Worm (Caenorhabditis elegans) whole organism, young adult: ENCODE results near the gene clh-4.

Experiments
- C06A6.2 ChIP-seq: fragments of 200-800 bp; sonication (Bioruptor generic); conservative IDR thresholded peaks from 2 replicates; pipeline ENCODE4 v1.3.6; 2022; ENCODE audit warnings: missing genetic modification characterization, missing compliant biosample characterization
- D2030.7 ChIP-seq: fragments of 200-800 bp; sonication (Bioruptor generic); IDR thresholded peaks from 2 replicates; pipeline ENCODE4 v1.3.6; 2022; ENCODE audit warnings: missing genetic modification reagents, missing genetic modification characterization, missing compliant biosample characterization
- F22D6.2 ChIP-seq: sonication (generic microtip); optimal IDR thresholded peaks from 2 replicates; lab custom pipeline; 2016; ENCODE audit warnings: mild to moderate bottlenecking, missing genetic modification characterization, missing compliant biosample characterization
- F23B12.7 ChIP-seq: sonication (generic microtip); optimal IDR thresholded peaks from 2 replicates; lab custom pipeline; 2017; ENCODE audit warnings: missing genetic modification characterization, mild to moderate bottlenecking, missing compliant biosample characterization, antibody characterized with exemption, moderate library complexity; ENCODE audit not compliant: insufficient read depth
- F37B4.10 ChIP-seq: fragments of 200-800 bp; sonication (Bioruptor generic); IDR thresholded peaks from 2 replicates; pipeline ENCODE4 v1.3.6; 2022; ENCODE audit warnings: missing genetic modification characterization, missing compliant biosample characterization
- F57C9.4 ChIP-seq: sonication (generic microtip); optimal IDR thresholded peaks from 2 replicates; lab custom pipeline; 2017; ENCODE audit warnings: mild to moderate bottlenecking, missing genetic modification characterization, missing compliant biosample characterization
- K12H6.12 ChIP-seq: fragments of 200-800 bp; sonication (Bioruptor generic); optimal IDR thresholded peaks from 2 replicates; lab custom pipeline; 2018; ENCODE audit warnings: mild to moderate bottlenecking, missing genetic modification characterization, missing compliant biosample characterization
- Y53F4B.3 ChIP-seq: fragments of 200-800 bp; sonication (Bioruptor generic); IDR thresholded peaks from 2 replicates; pipeline ENCODE4 v1.3.6; 2022; ENCODE audit warnings: missing genetic modification reagents, missing genetic modification characterization, missing compliant biosample characterization
- Y53G8AR.9 ChIP-seq: fragments of 200-800 bp; sonication (Bioruptor generic); conservative IDR thresholded peaks from 2 replicates; pipeline ENCODE4 v1.3.6; 2022; ENCODE audit warnings: missing genetic modification reagents, missing genetic modification characterization, missing compliant biosample characterization
- Y79H2A.3 ChIP-seq: fragments of 200-800 bp; sonication (Bioruptor generic); conservative IDR thresholded peaks from 2 replicates; pipeline ENCODE4 v1.3.6; 2022; ENCODE audit warnings: missing genetic modification reagents, missing genetic modification characterization, missing compliant biosample characterization
- Y95B8A.8 ChIP-seq: fragments of 200-800 bp; sonication (Bioruptor generic); IDR thresholded peaks from 2 replicates; pipeline ENCODE4 v1.3.6; 2022; ENCODE audit warnings: missing genetic modification reagents, missing genetic modification characterization, missing compliant biosample characterization
- akir-1 ChIP-seq: fragments of 200-800 bp; sonication (Bioruptor generic); optimal IDR thresholded peaks from 2 replicates; lab custom pipeline; 2018; ENCODE audit warnings: mild to moderate bottlenecking, missing genetic modification characterization, moderate library complexity, missing compliant biosample characterization
- ama-1 ChIP-seq, 3 experiments: fragments of 150-350 bp in 1 of 3; sonication (generic microtip) in 2 of 3; optimal IDR thresholded peaks; 2 replicates each; lab custom pipeline; 2014 to 2018; ENCODE audit warnings: missing biosample characterization in 2 of 3, missing genetic modification characterization in 2 of 3, missing genetic modification reagents in 2 of 3
- attf-6 ChIP-seq: fragments of 200-800 bp; sonication (Bioruptor generic); IDR thresholded peaks from 2 replicates; pipeline ENCODE4 v1.3.6; 2022; ENCODE audit warnings: missing genetic modification reagents, missing genetic modification characterization, missing compliant biosample characterization
- ccch-3 ChIP-seq: fragments of 200-800 bp; sonication (Bioruptor generic); optimal IDR thresholded peaks from 2 replicates; lab custom pipeline; 2018; ENCODE audit warnings: mild to moderate bottlenecking, missing genetic modification characterization, missing compliant biosample characterization
- ceh-27 ChIP-seq: fragments of 200-800 bp; sonication (Bioruptor generic); optimal IDR thresholded peaks from 2 replicates; lab custom pipeline; 2018; ENCODE audit warnings: mild to moderate bottlenecking, missing genetic modification characterization, moderate library complexity, missing compliant biosample characterization
- dox-1 ChIP-seq: fragments of 200-800 bp; sonication (Bioruptor generic); IDR thresholded peaks from 2 replicates; pipeline ENCODE4 v1.3.6; 2022; ENCODE audit warnings: missing genetic modification reagents, missing genetic modification characterization, missing compliant biosample characterization
- efl-1 ChIP-seq: fragments of 150-350 bp; optimal IDR thresholded peaks from 2 replicates; lab custom pipeline; 2014; ENCODE audit warnings: missing biosample characterization, missing genetic modification reagents, missing genetic modification characterization
- egl-18 ChIP-seq: fragments of 200-800 bp; sonication (Bioruptor generic); IDR thresholded peaks from 2 replicates; pipeline ENCODE4 v1.3.6; 2022; ENCODE audit warnings: missing genetic modification reagents, missing genetic modification characterization, missing compliant biosample characterization
- egl-44 ChIP-seq: fragments of 200-800 bp; sonication (Bioruptor generic); IDR thresholded peaks from 2 replicates; pipeline ENCODE4 v1.3.6; 2022; ENCODE audit warnings: missing genetic modification reagents, missing genetic modification characterization, missing compliant biosample characterization
- egrh-3 ChIP-seq: fragments of 200-800 bp; sonication (Bioruptor generic); IDR thresholded peaks from 2 replicates; pipeline ENCODE4 v1.3.6; 2022; ENCODE audit warnings: missing genetic modification reagents, missing genetic modification characterization, missing compliant biosample characterization
- him-1 ChIP-seq: sonication (generic microtip); optimal IDR thresholded peaks from 2 replicates; lab custom pipeline; 2016; ENCODE audit warnings: missing genotype, missing genetic modification reagents, missing genetic modification characterization, missing compliant biosample characterization
- hlh-26 ChIP-seq: fragments of 200-800 bp; sonication (Bioruptor generic); conservative IDR thresholded peaks from 2 replicates; pipeline ENCODE4 v1.3.6; 2022; ENCODE audit warnings: missing genetic modification reagents, missing genetic modification characterization, missing compliant biosample characterization
- hsf-1 ChIP-seq: fragments of 200-800 bp; sonication (Bioruptor generic); IDR thresholded peaks from 2 replicates; pipeline ENCODE4 v1.3.6; 2022; ENCODE audit warnings: missing genetic modification reagents, missing genetic modification characterization, missing compliant biosample characterization
- lin-26 ChIP-seq: fragments of 200-800 bp; sonication (Bioruptor generic); IDR thresholded peaks from 2 replicates; pipeline ENCODE4 v1.3.6; 2022; ENCODE audit warnings: missing genetic modification reagents, missing genetic modification characterization, missing compliant biosample characterization
- lin-40 ChIP-seq: sonication (generic microtip); optimal IDR thresholded peaks from 2 replicates; lab custom pipeline; 2016; ENCODE audit warnings: missing genetic modification characterization, mild to moderate bottlenecking, missing compliant biosample characterization, missing genotype, missing genetic modification reagents
- lin-54 ChIP-seq: fragments of 200-800 bp; sonication (Bioruptor generic); optimal IDR thresholded peaks from 2 replicates; lab custom pipeline; 2018; ENCODE audit warnings: mild to moderate bottlenecking, missing genetic modification characterization, missing compliant biosample characterization
- lir-1 ChIP-seq: fragments of 200-800 bp; sonication (Bioruptor generic); conservative IDR thresholded peaks from 2 replicates; pipeline ENCODE4 v1.3.6; 2022; ENCODE audit warnings: missing genetic modification reagents, missing genetic modification characterization, missing compliant biosample characterization
- lsy-27 ChIP-seq: sonication (generic microtip); optimal IDR thresholded peaks from 2 replicates; lab custom pipeline; 2017; ENCODE audit warnings: missing genetic modification characterization, mild to moderate bottlenecking, missing compliant biosample characterization, antibody characterized with exemption, missing genotype, borderline replicate concordance; ENCODE audit not compliant: insufficient read depth
- madf-10 ChIP-seq: sonication (generic microtip); optimal IDR thresholded peaks from 2 replicates; lab custom pipeline; 2016; ENCODE audit warnings: mild to moderate bottlenecking, missing genetic modification characterization, missing compliant biosample characterization
- madf-8 ChIP-seq: fragments of 200-800 bp; sonication (Bioruptor generic); conservative IDR thresholded peaks from 2 replicates; pipeline ENCODE4 v1.3.6; 2022; ENCODE audit warnings: missing genetic modification reagents, missing genetic modification characterization, missing compliant biosample characterization
- nfyb-1 ChIP-seq: fragments of 200-800 bp; sonication (Bioruptor generic); IDR thresholded peaks from 2 replicates; pipeline ENCODE4 v1.3.6; 2022; ENCODE audit warnings: missing genetic modification reagents, missing genetic modification characterization, missing compliant biosample characterization
- nhr-27 ChIP-seq: fragments of 200-800 bp; sonication (Bioruptor generic); optimal IDR thresholded peaks from 2 replicates; lab custom pipeline; 2018; ENCODE audit warnings: mild to moderate bottlenecking, missing genetic modification characterization, moderate library complexity, missing compliant biosample characterization
- rec-8 ChIP-seq, 2 experiments: sonication (generic microtip); optimal IDR thresholded peaks; 2 replicates each; lab custom pipeline; 2016; ENCODE audit warnings: mild to moderate bottlenecking in 2 of 2, missing genetic modification characterization in 2 of 2, missing genetic modification reagents in 2 of 2, missing genotype in 2 of 2, missing biosample characterization in 1 of 2, missing compliant biosample characterization in 1 of 2, moderate library complexity in 1 of 2
- repo-1 ChIP-seq: sonication (generic microtip); optimal IDR thresholded peaks from 2 replicates; lab custom pipeline; 2017; ENCODE audit warnings: mild to moderate bottlenecking, missing genetic modification characterization, missing compliant biosample characterization
- snpc-1.1 ChIP-seq: sonication (generic microtip); optimal IDR thresholded peaks from 2 replicates; lab custom pipeline; 2017; ENCODE audit warnings: missing genetic modification characterization, mild to moderate bottlenecking, missing compliant biosample characterization, antibody characterized with exemption, moderate library complexity, missing genotype, missing genetic modification reagents; ENCODE audit not compliant: insufficient read depth
- snpc-1.3 ChIP-seq: sonication (generic microtip); optimal IDR thresholded peaks from 2 replicates; lab custom pipeline; 2017; ENCODE audit warnings: missing genetic modification characterization, mild to moderate bottlenecking, missing compliant biosample characterization, antibody characterized with exemption, moderate library complexity, missing genotype, missing genetic modification reagents; ENCODE audit not compliant: insufficient read depth
- snpc-4 ChIP-seq, 5 experiments: fragments of 150-350 bp in 1 of 5; sonication (generic microtip) in 4 of 5; optimal IDR thresholded peaks; 2 replicates each; lab custom pipeline; 2014 to 2018; ENCODE audit warnings: missing genetic modification characterization in 5 of 5, missing biosample characterization in 3 of 5, antibody characterized with exemption in 2 of 5, mild to moderate bottlenecking in 2 of 5, missing compliant biosample characterization in 2 of 5, missing genotype in 2 of 5, moderate library complexity in 2 of 5, missing genetic modification reagents in 1 of 5
- sptf-2 ChIP-seq: fragments of 200-800 bp; sonication (Bioruptor generic); optimal IDR thresholded peaks from 2 replicates; lab custom pipeline; 2018; ENCODE audit warnings: mild to moderate bottlenecking, missing genetic modification characterization, missing compliant biosample characterization
- tlf-1 ChIP-seq: fragments of 200-800 bp; sonication (Bioruptor generic); optimal IDR thresholded peaks from 2 replicates; lab custom pipeline; 2018; ENCODE audit warnings: mild to moderate bottlenecking, missing genetic modification characterization, missing compliant biosample characterization
- ztf-18 ChIP-seq: sonication (generic microtip); optimal IDR thresholded peaks from 2 replicates; lab custom pipeline; 2016; ENCODE audit warnings: missing genotype, mild to moderate bottlenecking, missing genetic modification characterization, missing compliant biosample characterization
- ztf-22 ChIP-seq: fragments of 200-800 bp; sonication (Bioruptor generic); optimal IDR thresholded peaks from 2 replicates; lab custom pipeline; 2018; ENCODE audit warnings: mild to moderate bottlenecking, missing genetic modification characterization, moderate library complexity, missing compliant biosample characterization
- ztf-25 ChIP-seq: fragments of 200-800 bp; sonication (Bioruptor generic); IDR thresholded peaks from 2 replicates; pipeline ENCODE4 v1.3.6; 2022; ENCODE audit warnings: missing genetic modification reagents, missing genetic modification characterization, missing compliant biosample characterization
- ztf-26 ChIP-seq: sonication (generic microtip); optimal IDR thresholded peaks from 2 replicates; lab custom pipeline; 2017; ENCODE audit warnings: missing genetic modification characterization, missing compliant biosample characterization
- ztf-3 ChIP-seq: fragments of 200-800 bp; sonication (Bioruptor generic); optimal IDR thresholded peaks from 2 replicates; lab custom pipeline; 2018; ENCODE audit warnings: mild to moderate bottlenecking, missing genetic modification characterization, missing compliant biosample characterization

clh-4 gene

DNA sequence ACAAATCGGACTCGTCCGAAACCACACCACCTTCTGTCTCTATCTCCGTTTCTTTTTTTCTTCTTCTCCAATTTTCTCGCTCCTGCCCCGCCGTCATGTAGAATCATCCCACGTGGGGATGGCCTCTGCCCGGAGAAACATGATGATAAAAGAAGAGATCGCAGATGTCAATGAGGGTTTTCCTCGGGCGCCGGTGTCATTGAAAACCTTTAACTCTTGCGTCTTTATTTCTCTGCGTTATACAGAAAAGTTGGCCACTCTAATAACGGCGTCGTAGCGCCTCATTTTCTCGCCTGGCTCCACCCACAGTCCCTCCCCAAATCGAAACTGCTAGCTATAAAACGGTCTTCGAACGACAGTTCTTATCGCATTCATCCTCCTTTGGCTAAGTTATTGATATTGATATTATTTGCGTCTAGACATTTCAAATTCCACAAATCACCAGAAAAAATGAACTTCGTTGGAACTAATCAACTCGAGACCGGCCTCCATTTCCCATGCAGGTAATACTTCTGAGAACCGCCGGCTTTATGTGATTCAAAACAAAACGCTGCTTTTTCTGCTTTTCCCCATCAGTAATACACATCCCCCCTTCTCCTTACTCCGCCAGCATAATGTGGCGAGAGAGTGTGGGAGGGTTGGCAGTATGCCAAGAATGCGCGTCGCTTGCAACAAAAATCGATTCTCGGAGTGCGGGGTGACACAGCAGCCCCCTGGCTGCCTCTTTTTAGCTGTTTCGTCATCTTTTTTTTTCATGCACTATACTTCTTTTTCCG, 44.9 kb upstream of the clh-4 start (continued):
- TF ChIP-seq hlh-26 (GFP tag; lab: Robert Waterston, UW), result no peak
- 0 out of 2 replicates have a peak, but pooled peaks have one; percentile 53 for TF ChIP-seq egl-44
- TF ChIP-seq repo-1 (tag; lab: Kevin White, UChicago), result no peak
- no peak for TF ChIP-seq Y79H2A.3
- TF ChIP-seq F57C9.4 (tag; lab: Kevin White, UChicago), result peak; percentile 26
- peak; percentile 48 for TF ChIP-seq lin-26
- no peak for TF ChIP-seq lsy-27 (tag; lab: Kevin White, UChicago)
- no peak for TF ChIP-seq efl-1 (GFP tag; lab: Kevin White, UChicago)
- TF ChIP-seq snpc-1.1 (tag; lab: Kevin White, UChicago), result no peak
- no peak for TF ChIP-seq snpc-4 (GFP tag; optimal IDR thresholded peaks at IDR 0.05; lab: Kevin White, UChicago)
- TF ChIP-seq snpc-4 (tag; optimal IDR thresholded peaks at IDR 0.05; lab: Kevin White, UChicago), result no peak
- TF ChIP-seq ccch-3 (GFP tag; lab: Kevin White, UChicago), result no peak
- TF ChIP-seq F23B12.7, result peak; percentile 38
- TF ChIP-seq egl-18 (GFP tag; lab: Robert Waterston, UW), result no peak
- TF ChIP-seq snpc-1.3, result no peak
- TF ChIP-seq hsf-1, result no peak
- no peak for TF ChIP-seq madf-10 (tag; lab: Kevin White, UChicago)
- TF ChIP-seq egrh-3 (GFP tag; lab: Robert Waterston, UW), result no peak
- TF ChIP-seq Y53F4B.3 (GFP tag; lab: Robert Waterston, UW), result no peak
- no peak for TF ChIP-seq ama-1 (optimal IDR thresholded peaks at IDR 0.05; lab: Kevin White, UChicago)
- no peak for TF ChIP-seq ama-1 (GFP tag; optimal IDR thresholded peaks at IDR 0.05; lab: Kevin White, UChicago)
- no peak for TF ChIP-seq akir-1
- 0 out of 2 replicates have a peak, but pooled peaks have one; percentile 3 for TF ChIP-seq madf-8 (GFP tag; lab: Robert Waterston, UW)
- TF ChIP-seq ztf-3 (GFP tag; lab: Kevin White, UChicago), result no peak
- no peak for TF ChIP-seq nhr-27 (tag; lab: Kevin White, UChicago)
- 0 out of 2 replicates have a peak, but pooled peaks have one; percentile 14 for TF ChIP-seq Y95B8A.8
- no peak for TF ChIP-seq tlf-1 (GFP tag; lab: Kevin White, UChicago)
- no peak for TF ChIP-seq ztf-18 (tag; lab: Kevin White, UChicago)
- TF ChIP-seq ztf-25, result peak; percentile 43; the same call in 1 of the 2 replicates
- no peak; the same call in 1 of the 2 replicates for TF ChIP-seq attf-6
- peak; percentile 74; the same call in 1 of the 2 replicates for TF ChIP-seq F37B4.10
- TF ChIP-seq him-1 (tag; lab: Kevin White, UChicago), result no peak
- TF ChIP-seq nfyb-1 (GFP tag; lab: Robert Waterston, UW), result peak; percentile 51
- TF ChIP-seq F22D6.2 (tag; lab: Kevin White, UChicago), result peak; percentile 54
- TF ChIP-seq K12H6.12 (tag; lab: Kevin White, UChicago), result no peak
- no peak for TF ChIP-seq Y53G8AR.9 (GFP tag; lab: Robert Waterston, UW)
- peak; percentile 35 for TF ChIP-seq dox-1 (GFP tag; lab: Robert Waterston, UW)
- TF ChIP-seq lin-54 (GFP tag; lab: Kevin White, UChicago), result no peak
- TF ChIP-seq D2030.7 (GFP tag; lab: Robert Waterston, UW), result no peak
- TF ChIP-seq lir-1, result peak; percentile 22; the same call in 1 of the 2 replicates
- peak; percentile 43 for TF ChIP-seq ztf-26 (tag; lab: Kevin White, UChicago)
- no peak for TF ChIP-seq ztf-22 (GFP tag; lab: Kevin White, UChicago)
- TF ChIP-seq C06A6.2 (GFP tag; lab: Robert Waterston, UW), result peak; percentile 58
- no peak for TF ChIP-seq rec-8 (tag; optimal IDR thresholded peaks at IDR 0.05; lab: Kevin White, UChicago)
- peak; percentile 41 for TF ChIP-seq lin-40 (tag; lab: Kevin White, UChicago)
- no peak for TF ChIP-seq ceh-27
- TF ChIP-seq sptf-2 (GFP tag; lab: Kevin White, UChicago), result no peak
